Worm (Caenorhabditis elegans): ENCODE results near the gene zipt-2.3.

- TF ChIP-seq nhr-76 (tag; optimal IDR thresholded peaks at IDR 0.05) (no peak), unc-62 (GFP tag; optimal IDR thresholded peaks at IDR 0.05) (no peak), skn-1 (tag; optimal IDR thresholded peaks at IDR 0.05) (no peak)
Measured at ce11 chrII:13721218-13721617, 5.5 kb upstream of the zipt-2.3 start, which contains the start of gene sre-46.
